Worm (Caenorhabditis elegans): ENCODE data around the gene W09G12.6.

DNA sequence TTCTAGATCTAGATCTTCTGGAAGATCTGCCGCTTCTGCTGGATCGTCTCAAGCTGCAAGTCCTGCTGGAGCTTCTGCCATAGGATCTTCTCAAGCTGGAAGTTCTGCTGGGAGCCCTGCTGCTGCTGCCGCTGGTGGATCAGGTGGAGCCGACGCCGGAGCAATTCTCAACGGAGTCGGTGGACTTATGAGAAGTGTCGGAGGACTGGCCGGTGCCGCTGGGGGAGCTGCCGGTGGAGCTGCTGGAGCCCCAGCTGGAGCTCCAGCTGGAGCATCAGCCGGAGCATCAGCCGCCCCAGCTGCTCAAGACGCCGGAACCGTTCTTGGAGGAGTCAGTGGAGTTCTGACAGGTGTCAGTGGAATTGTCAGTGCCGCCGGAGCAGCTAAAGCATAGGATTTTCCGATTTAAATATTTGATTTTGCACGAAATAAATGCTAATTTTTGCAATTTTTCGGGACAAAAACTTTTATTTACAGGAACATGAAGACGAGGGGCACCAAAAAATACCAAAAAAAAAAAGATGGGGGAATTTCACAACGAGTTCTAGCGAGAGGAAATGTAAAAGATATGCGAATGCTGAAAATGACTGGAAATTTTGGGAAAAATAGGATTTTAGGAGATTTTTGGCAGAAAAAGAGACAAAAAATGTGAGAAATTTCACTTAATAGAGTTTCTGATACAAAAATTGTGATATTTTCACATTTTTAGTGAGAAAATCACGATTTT lies 893 bp downstream of the W09G12.6 start:
- no peak for TF ChIP-seq nhr-2 (tag; optimal IDR thresholded peaks at IDR 0.05)
- no peak for TF ChIP-seq unc-39 (tag; optimal IDR thresholded peaks at IDR 0.05)
- TF ChIP-seq ztf-11 (tag; optimal IDR thresholded peaks at IDR 0.05) = no peak
- TF ChIP-seq snpc-4 (tag; optimal IDR thresholded peaks at IDR 0.05) = no peak
- no peak for TF ChIP-seq lin-13 (tag; optimal IDR thresholded peaks at IDR 0.05)

Measured in whole organism, mixed stage, embryonic.